Fruit fly (Drosophila melanogaster) whole organism, embryonic: Measurements from ENCODE around the gene Reg-2.
A peak's percentile ranks its signal among the peaks of the same experiment; 100 is the strongest.

Source experiments
- Ada2b ChIP-seq: fragments of 200-800 bp; sonication (Bioruptor generic); IDR thresholded peaks from 2 replicates; pipeline ENCODE4 v1.3.6; 2022; ENCODE audit warnings: missing biosample characterization, missing genetic modification characterization
- Asciz ChIP-seq: fragments of 200-800 bp; sonication (Bioruptor generic); optimal IDR thresholded peaks from 2 replicates; lab custom pipeline; 2017; ENCODE audit warnings: missing biosample characterization, mild to moderate bottlenecking, missing genetic modification characterization, missing genetic modification reagents
- CG12299 ChIP-seq: fragments of 200-800 bp; sonication (Bioruptor generic); optimal IDR thresholded peaks from 2 replicates; lab custom pipeline; 2018; ENCODE audit warnings: missing biosample characterization, mild to moderate bottlenecking, missing genetic modification characterization
- CG12769 ChIP-seq: fragments of 200-800 bp; sonication (Bioruptor generic); optimal IDR thresholded peaks from 2 replicates; lab custom pipeline; 2019; ENCODE audit warnings: missing biosample characterization, mild to moderate bottlenecking, missing genetic modification characterization, moderate library complexity
- CG13775 ChIP-seq: fragments of 200-800 bp; sonication (Bioruptor generic); optimal IDR thresholded peaks from 3 replicates; lab custom pipeline; 2017; ENCODE audit warnings: missing biosample characterization, mild to moderate bottlenecking, missing genetic modification characterization
- CG16863 ChIP-seq: fragments of 200-800 bp; sonication (Bioruptor generic); optimal IDR thresholded peaks from 3 replicates; lab custom pipeline; 2016; ENCODE audit warnings: missing biosample characterization, missing genetic modification characterization
- CG17385 ChIP-seq: fragments of 200-800 bp; sonication (Bioruptor generic); optimal IDR thresholded peaks from 3 replicates; lab custom pipeline; 2018; ENCODE audit warnings: missing biosample characterization, mild to moderate bottlenecking, missing genetic modification characterization
- CG17829 ChIP-seq: fragments of 200-800 bp; optimal IDR thresholded peaks from 2 replicates; lab custom pipeline; 2019; ENCODE audit warnings: missing biosample characterization, mild to moderate bottlenecking, missing genetic modification characterization, moderate library complexity
- CG18011 ChIP-seq: fragments of 200-800 bp; sonication (Bioruptor generic); optimal IDR thresholded peaks from 2 replicates; lab custom pipeline; 2017; ENCODE audit warnings: missing biosample characterization, missing genetic modification characterization, mild to moderate bottlenecking, moderate library complexity, missing genotype
- CG2199 ChIP-seq: fragments of 200-800 bp; sonication (Bioruptor generic); IDR thresholded peaks from 3 replicates; pipeline ENCODE4 v1.3.6; 2022; ENCODE audit warnings: missing biosample characterization, missing genetic modification characterization
- CG31365 ChIP-seq: fragments of 200-800 bp; sonication (Bioruptor generic); optimal IDR thresholded peaks from 2 replicates; lab custom pipeline; 2018; ENCODE audit warnings: missing biosample characterization, mild to moderate bottlenecking, missing genetic modification characterization
- CG4282 ChIP-seq: fragments of 200-800 bp; sonication (Bioruptor generic); optimal IDR thresholded peaks from 2 replicates; lab custom pipeline; 2016; ENCODE audit warnings: missing biosample characterization, missing genetic modification characterization
- CG4730 ChIP-seq: fragments of 200-800 bp; sonication (Bioruptor generic); IDR thresholded peaks from 2 replicates; pipeline ENCODE4 v1.3.6; 2022; ENCODE audit warnings: missing biosample characterization, missing genetic modification characterization
- CG4820 ChIP-seq: fragments of 200-800 bp; sonication (Bioruptor generic); optimal IDR thresholded peaks from 3 replicates; lab custom pipeline; 2016; ENCODE audit warnings: missing biosample characterization, missing genetic modification characterization
- CG6254 ChIP-seq: fragments of 200-800 bp; sonication (Bioruptor generic); optimal IDR thresholded peaks from 3 replicates; lab custom pipeline; 2017; ENCODE audit warnings: mild to moderate bottlenecking, missing biosample characterization, missing genetic modification reagents, missing genetic modification characterization
- CG6272 ChIP-seq: fragments of 200-800 bp; sonication (Bioruptor generic); IDR thresholded peaks from 2 replicates; pipeline ENCODE4 v1.3.6; 2022; ENCODE audit warnings: missing biosample characterization, missing genetic modification characterization
- CG7556 ChIP-seq: fragments of 200-800 bp; sonication (Bioruptor generic); optimal IDR thresholded peaks from 2 replicates; lab custom pipeline; 2017; ENCODE audit warnings: missing biosample characterization, mild to moderate bottlenecking, missing genetic modification characterization
- CG7745 ChIP-seq: fragments of 200-800 bp; sonication (Bioruptor generic); optimal IDR thresholded peaks from 2 replicates; lab custom pipeline; 2018; ENCODE audit warnings: missing biosample characterization, mild to moderate bottlenecking, missing genetic modification characterization, moderate library complexity
- CG8944 ChIP-seq: fragments of 200-800 bp; sonication (Bioruptor generic); optimal IDR thresholded peaks from 3 replicates; lab custom pipeline; 2016; ENCODE audit warnings: missing biosample characterization, missing genetic modification characterization
- CG9932 ChIP-seq: fragments of 200-800 bp; sonication (Bioruptor generic); IDR thresholded peaks from 2 replicates; pipeline ENCODE4 v1.3.6; 2022; ENCODE audit warnings: missing biosample characterization, missing genetic modification characterization
- Chrac-16 ChIP-seq: fragments of 200-800 bp; sonication (Bioruptor generic); optimal IDR thresholded peaks from 3 replicates; lab custom pipeline; 2016; ENCODE audit warnings: missing biosample characterization, missing genetic modification characterization
- E2f1 ChIP-seq: fragments of 200-800 bp; sonication (Bioruptor generic); IDR thresholded peaks from 2 replicates; pipeline ENCODE4 v1.3.6; 2022; ENCODE audit warnings: missing biosample characterization, missing genetic modification characterization
- Hsf ChIP-seq: fragments of 200-800 bp; sonication (Bioruptor generic); optimal IDR thresholded peaks from 3 replicates; lab custom pipeline; 2016; ENCODE audit warnings: missing biosample characterization, missing genetic modification characterization
- MBD-R2 ChIP-seq: fragments of 200-800 bp; sonication (Bioruptor generic); IDR thresholded peaks from 2 replicates; pipeline ENCODE4 v1.3.6; 2022; ENCODE audit warnings: missing biosample characterization, missing genetic modification characterization
- Mrtf ChIP-seq: fragments of 200-800 bp; sonication (Bioruptor generic); IDR thresholded peaks from 3 replicates; pipeline ENCODE4 v1.3.6; 2022; ENCODE audit warnings: missing biosample characterization, missing genetic modification characterization
- Nf-YB ChIP-seq: fragments of 200-800 bp; sonication (Bioruptor generic); optimal IDR thresholded peaks from 3 replicates; lab custom pipeline; 2019; ENCODE audit warnings: missing biosample characterization, mild to moderate bottlenecking, missing genetic modification characterization, moderate library complexity
- Sox102F ChIP-seq: fragments of 200-800 bp; sonication (Bioruptor generic); optimal IDR thresholded peaks from 2 replicates; lab custom pipeline; 2018; ENCODE audit warnings: missing biosample characterization, mild to moderate bottlenecking, missing genetic modification characterization, moderate library complexity
- Xbp1 ChIP-seq: fragments of 200-800 bp; sonication (Bioruptor generic); optimal IDR thresholded peaks from 3 replicates; lab custom pipeline; 2016; ENCODE audit warnings: missing biosample characterization, mild to moderate bottlenecking, missing genetic modification characterization
- Xrp1 ChIP-seq: fragments of 200-800 bp; sonication (Bioruptor generic); IDR thresholded peaks from 2 replicates; pipeline ENCODE4 v1.3.6; 2022; ENCODE audit warnings: missing biosample characterization, missing genetic modification characterization
- bowl ChIP-seq: fragments of 200-800 bp; sonication (Bioruptor generic); IDR thresholded peaks from 2 replicates; pipeline ENCODE4 v1.3.6; 2022; ENCODE audit warnings: missing biosample characterization, missing genetic modification characterization
- cad ChIP-seq: fragments of >200 bp; optimal IDR thresholded peaks from 2 replicates; lab custom pipeline; 2017; ENCODE audit warnings: missing biosample characterization, missing genetic modification characterization
- chn ChIP-seq: fragments of 200-800 bp; sonication (Bioruptor generic); optimal IDR thresholded peaks from 2 replicates; lab custom pipeline; 2016; ENCODE audit warnings: missing biosample characterization, missing genetic modification characterization
- ci ChIP-seq: fragments of 200-800 bp; sonication (Bioruptor generic); IDR thresholded peaks from 3 replicates; pipeline ENCODE4 v1.3.6; 2022; ENCODE audit warnings: missing biosample characterization, missing genetic modification characterization
- da ChIP-seq: fragments of 200-800 bp; sonication (Bioruptor generic); optimal IDR thresholded peaks from 2 replicates; lab custom pipeline; 2016; ENCODE audit warnings: missing biosample characterization, missing genetic modification characterization
- dm ChIP-seq: fragments of 200-800 bp; sonication (Bioruptor generic); optimal IDR thresholded peaks from 3 replicates; lab custom pipeline; 2016; ENCODE audit warnings: missing biosample characterization, missing genetic modification characterization
- dysf ChIP-seq: fragments of 200-800 bp; sonication (Bioruptor generic); IDR thresholded peaks from 3 replicates; pipeline ENCODE4 v1.3.6; 2022; ENCODE audit warnings: missing biosample characterization, missing genetic modification characterization
- en ChIP-seq: fragments of 200-800 bp; sonication (Bioruptor generic); optimal IDR thresholded peaks from 2 replicates; lab custom pipeline; 2016; ENCODE audit warnings: missing biosample characterization, missing genetic modification characterization
- ewg ChIP-seq: fragments of 200-800 bp; sonication (Bioruptor generic); optimal IDR thresholded peaks from 3 replicates; lab custom pipeline; 2017; ENCODE audit warnings: mild to moderate bottlenecking, missing biosample characterization, missing genetic modification reagents, missing genetic modification characterization
- grn ChIP-seq: fragments of 200-800 bp; sonication (Bioruptor generic); optimal IDR thresholded peaks from 3 replicates; lab custom pipeline; 2017; ENCODE audit warnings: missing biosample characterization, missing genetic modification characterization
- knrl ChIP-seq: fragments of 200-800 bp; sonication (Bioruptor generic); IDR thresholded peaks from 3 replicates; pipeline ENCODE4 v1.3.6; 2022; ENCODE audit warnings: missing biosample characterization, missing genetic modification characterization; ENCODE audit not compliant: partially characterized antibody
- nerfin-1 ChIP-seq: fragments of 200-800 bp; sonication (Bioruptor generic); optimal IDR thresholded peaks from 3 replicates; lab custom pipeline; 2019; ENCODE audit warnings: missing biosample characterization, mild to moderate bottlenecking, missing genetic modification characterization, moderate library complexity
- pb ChIP-seq: fragments of 200-800 bp; sonication (Bioruptor generic); optimal IDR thresholded peaks from 3 replicates; lab custom pipeline; 2016; ENCODE audit warnings: missing biosample characterization, missing genetic modification characterization
- rib ChIP-seq: fragments of 200-800 bp; sonication (Bioruptor generic); IDR thresholded peaks from 2 replicates; pipeline ENCODE4 v1.3.6; 2022; ENCODE audit warnings: missing biosample characterization, missing genetic modification characterization
- sd ChIP-seq: fragments of 200-800 bp; sonication (Bioruptor generic); optimal IDR thresholded peaks from 3 replicates; lab custom pipeline; 2018; ENCODE audit warnings: missing biosample characterization, mild to moderate bottlenecking, missing genetic modification characterization, moderate library complexity
- sima ChIP-seq: fragments of 200-800 bp; sonication (Bioruptor generic); optimal IDR thresholded peaks from 2 replicates; lab custom pipeline; 2016; ENCODE audit warnings: missing biosample characterization, missing genetic modification characterization
- slp2 ChIP-seq: fragments of 200-800 bp; sonication (Bioruptor generic); optimal IDR thresholded peaks from 2 replicates; lab custom pipeline; 2016; ENCODE audit warnings: missing biosample characterization, missing genetic modification characterization
- trh ChIP-seq: fragments of 200-800 bp; sonication (Bioruptor generic); optimal IDR thresholded peaks from 2 replicates; lab custom pipeline; 2016; ENCODE audit warnings: missing biosample characterization, missing genetic modification characterization
- yki ChIP-seq: fragments of >200 bp; optimal IDR thresholded peaks from 3 replicates; lab custom pipeline; 2018
- zen ChIP-seq: fragments of 200-800 bp; sonication (Bioruptor generic); optimal IDR thresholded peaks from 3 replicates; lab custom pipeline; 2018; ENCODE audit warnings: missing biosample characterization, mild to moderate bottlenecking, missing genetic modification characterization, moderate library complexity
- zfh1 ChIP-seq: fragments of 200-800 bp; sonication (Bioruptor generic); IDR thresholded peaks from 3 replicates; pipeline ENCODE4 v1.3.6; 2022; ENCODE audit warnings: missing biosample characterization, missing genetic modification characterization
- zfh2 ChIP-seq: fragments of 200-800 bp; sonication (Bioruptor generic); optimal IDR thresholded peaks from 2 replicates; lab custom pipeline; 2016; ENCODE audit warnings: missing biosample characterization, missing genetic modification characterization

The Reg-2 gene

DNA sequence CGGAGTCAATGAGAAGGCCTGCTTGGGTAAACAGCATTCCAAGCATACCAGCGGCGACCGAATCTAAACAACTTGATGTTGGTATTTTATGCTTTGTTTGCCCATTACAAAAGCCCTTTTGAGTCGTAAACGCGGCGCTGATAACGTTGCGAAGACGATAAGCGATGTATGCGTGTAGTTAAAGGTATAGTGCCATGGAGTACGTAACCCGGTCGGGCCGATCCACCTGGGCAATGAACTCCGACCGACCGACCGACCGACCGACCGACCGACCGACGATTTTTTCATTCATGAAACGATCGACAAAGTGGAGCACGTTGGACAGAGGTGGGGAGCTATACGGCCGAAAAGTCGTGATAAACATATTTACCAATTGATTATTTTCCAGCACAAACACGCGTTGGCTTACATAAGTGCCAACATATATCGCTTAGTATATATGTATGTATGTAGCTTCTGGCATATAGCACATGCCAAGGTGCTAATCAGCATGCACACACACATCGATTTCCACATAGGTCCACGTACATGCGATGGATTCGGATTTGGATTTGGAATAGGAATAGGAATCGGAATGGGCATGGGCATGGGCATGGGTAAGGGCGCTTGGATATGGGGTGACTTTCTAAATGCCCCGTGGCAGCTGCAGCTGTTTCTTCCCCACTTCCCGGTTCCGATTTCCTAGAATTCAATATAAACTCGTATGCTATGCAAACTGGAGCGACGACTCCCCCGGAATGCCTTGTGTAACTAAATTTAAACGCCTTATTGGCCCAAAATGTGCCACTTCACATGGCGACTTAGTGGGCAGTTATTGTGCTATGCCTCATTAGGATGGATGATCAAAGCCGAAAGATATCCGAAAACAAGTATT lies 36.7 kb upstream of the Reg-2 start (continued):
- TF ChIP-seq E2f1 (GFP tag; lab: Robert Waterston, UW) (no peak), ewg (no peak), CG31365 (tag; lab: Kevin White, UChicago) (no peak), Chrac-16 (GFP tag; lab: Kevin White, UChicago) (no peak), sima (GFP tag; lab: Kevin White, UChicago) (no peak), zen (tag; lab: Kevin White, UChicago) (no peak), CG16863 (peak; percentile 20), CG4730 (no peak), CG2199 (GFP tag; lab: Robert Waterston, UW) (peak; percentile 93), rib (GFP tag; lab: Robert Waterston, UW) (no peak), Xbp1 (GFP tag; lab: Kevin White, UChicago) (no peak), trh (GFP tag; lab: Kevin White, UChicago) (no peak), CG13775 (GFP tag; lab: Kevin White, UChicago) (no peak), CG6254 (no peak), slp2 (GFP tag; lab: Kevin White, UChicago) (no peak), MBD-R2 (GFP tag; lab: Robert Waterston, UW) (no peak), grn (GFP tag; lab: Kevin White, UChicago) (peak; percentile 58), zfh1 (GFP tag; lab: Robert Waterston, UW) (peak; percentile 40; the same call in 1 of the 3 replicates), dm (no peak), CG12769 (tag; lab: Kevin White, UChicago) (peak; percentile 67), pb (GFP tag; lab: Kevin White, UChicago) (no peak), CG7745 (tag; lab: Kevin White, UChicago) (no peak), Nf-YB (GFP tag; lab: Kevin White, UChicago) (no peak), Mrtf (GFP tag; lab: Robert Waterston, UW) (no peak), CG4282 (GFP tag; lab: Kevin White, UChicago) (no peak), CG12299 (tag; lab: Kevin White, UChicago) (no peak), Xrp1 (GFP tag; lab: Robert Waterston, UW) (no peak), cad (GFP tag; lab: Kevin White, UChicago) (no peak), CG9932 (no peak), Sox102F (GFP tag; lab: Kevin White, UChicago) (no peak), CG17829 (tag; lab: Kevin White, UChicago) (no peak), da (GFP tag; lab: Kevin White, UChicago) (peak; percentile 26), CG18011 (GFP tag; lab: Kevin White, UChicago) (no peak), Asciz (GFP tag; lab: Kevin White, UChicago) (no peak), Hsf (no peak), sd (tag; lab: Kevin White, UChicago) (peak; percentile 100), ci (peak; percentile 69; the same call in 1 of the 3 replicates), chn (GFP tag; lab: Kevin White, UChicago) (no peak), dysf (no peak), Ada2b (GFP tag; lab: Robert Waterston, UW) (no peak), zfh2 (GFP tag; lab: Kevin White, UChicago) (no peak), CG8944 (no peak), CG4820 (GFP tag; lab: Kevin White, UChicago) (no peak), bowl (GFP tag; lab: Robert Waterston, UW) (0 out of 2 replicates have a peak, but pooled peaks have one; percentile 5), en (no peak), yki (no peak), CG17385 (peak; percentile 34), CG6272 (GFP tag; lab: Robert Waterston, UW) (no peak), CG7556 (GFP tag; lab: Kevin White, UChicago) (peak; percentile 18), nerfin-1 (no peak), knrl (GFP tag; lab: Robert Waterston, UW) (no peak)
